Worm (Caenorhabditis elegans): Measurements from ENCODE around the gene F18A12.7.

The F18A12.7 gene

DNA sequence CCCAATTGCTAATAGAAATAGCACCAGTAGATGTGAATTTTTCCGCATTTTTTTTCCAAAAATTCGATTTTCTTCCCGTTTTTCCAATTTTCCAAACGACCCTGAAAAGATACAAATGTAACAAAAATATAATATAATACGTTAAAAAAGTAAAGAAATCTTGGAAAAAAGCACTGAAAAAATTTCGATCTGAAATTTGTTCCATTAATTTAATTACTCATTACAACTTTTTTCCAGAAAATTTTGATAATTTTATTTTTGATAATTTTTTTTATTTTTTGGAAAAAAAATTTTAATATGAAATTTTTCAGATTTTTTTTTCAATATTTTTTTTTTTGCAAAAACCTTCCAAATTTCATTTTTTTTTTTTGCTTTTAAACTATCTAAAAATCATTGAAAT is 22.1 kb upstream of the F18A12.7 start, which contains the start of gene skpo-2:
Gene skpo-2, minus strand, starts transcription at position 101 of the 400 bp plus-strand sequence.
- TF ChIP-seq swsn-7 (tag; optimal IDR thresholded peaks at IDR 0.05) (no peak), aly-2 (tag; optimal IDR thresholded peaks at IDR 0.05) (no peak), lin-35 (GFP tag; optimal IDR thresholded peaks at IDR 0.05) (no peak), tbx-2 (tag; optimal IDR thresholded peaks at IDR 0.05) (no peak), snpc-4 (tag; optimal IDR thresholded peaks at IDR 0.05) (no peak), grh-1 (GFP tag; IDR thresholded peaks at IDR 0.05) (no peak), hlh-17 (GFP tag; optimal IDR thresholded peaks at IDR 0.05; ENCODE audit: borderline replicate concordance) (no peak), nhr-71 (tag; optimal IDR thresholded peaks at IDR 0.05) (no peak), lin-13 (GFP tag; optimal IDR thresholded peaks at IDR 0.05) (no peak), nhr-90 (tag; optimal IDR thresholded peaks at IDR 0.05; ENCODE audit: poor library complexity) (no peak), lir-3 (tag; optimal IDR thresholded peaks at IDR 0.05; ENCODE audit: poor library complexity) (no peak)

ce11 chrII:3434893-3435503 is 20.7 kb upstream of the F18A12.7 start:
- TF ChIP-seq swsn-7 (tag; optimal IDR thresholded peaks at IDR 0.05) = no peak
- TF ChIP-seq snpc-4 (tag; optimal IDR thresholded peaks at IDR 0.05) = peak; percentile 75
- TF ChIP-seq dpl-1 (GFP tag; optimal IDR thresholded peaks at IDR 0.05) = no peak
- no peak for TF ChIP-seq ceh-63 (GFP tag; optimal IDR thresholded peaks at IDR 0.05)
- TF ChIP-seq nhr-84 (tag; optimal IDR thresholded peaks at IDR 0.05) = no peak
- no peak for TF ChIP-seq zag-1 (tag; optimal IDR thresholded peaks at IDR 0.05)
- no peak for TF ChIP-seq nhr-237 (tag; optimal IDR thresholded peaks at IDR 0.05)
- peak; percentile 37 for TF ChIP-seq lin-14 (GFP tag; optimal IDR thresholded peaks at IDR 0.05)

DNA sequence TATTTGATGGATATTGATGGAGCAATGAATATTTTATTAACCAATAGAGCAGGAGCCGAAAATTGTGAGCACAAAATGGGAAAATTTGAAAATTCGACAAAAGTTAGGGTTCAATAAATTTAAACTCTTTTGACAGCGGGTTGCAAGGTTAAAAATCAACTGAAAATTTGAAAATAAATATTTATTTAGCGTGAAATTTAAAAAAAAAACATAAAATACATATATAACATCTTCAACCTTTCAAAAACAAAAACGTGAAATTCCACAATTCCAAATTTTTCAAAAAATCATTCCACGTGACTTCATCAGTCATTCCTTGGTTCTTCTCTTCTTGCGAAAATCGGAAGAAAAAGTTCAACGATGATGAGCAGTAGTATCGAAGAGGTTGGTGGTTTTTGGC is 15.1 kb upstream of the F18A12.7 start, which contains the start of gene C16C8.18:
Gene C16C8.18, plus strand, starts transcription at position 301 of the 400 bp plus-strand sequence.
- TF ChIP-seq fos-1 (tag; optimal IDR thresholded peaks at IDR 0.05) = no peak
- TF ChIP-seq unc-62 (GFP tag; optimal IDR thresholded peaks at IDR 0.05) = no peak
- no peak for TF ChIP-seq lin-39 (tag; optimal IDR thresholded peaks at IDR 0.05)
- TF ChIP-seq C34B4.2 (tag; optimal IDR thresholded peaks at IDR 0.05) = no peak
- no peak for TF ChIP-seq pqm-1 (tag; optimal IDR thresholded peaks at IDR 0.05)
- TF ChIP-seq snu-23 (GFP tag; optimal IDR thresholded peaks at IDR 0.05) = no peak
- TF ChIP-seq hlh-17 (GFP tag; optimal IDR thresholded peaks at IDR 0.05; ENCODE audit: borderline replicate concordance) = no peak
- no peak for TF ChIP-seq sox-4 (tag; optimal IDR thresholded peaks at IDR 0.05)
- TF ChIP-seq ceh-88 (GFP tag; IDR thresholded peaks at IDR 0.05) = no peak
- TF ChIP-seq lin-13 (GFP tag; optimal IDR thresholded peaks at IDR 0.05) = no peak
- TF ChIP-seq unc-130 (tag; optimal IDR thresholded peaks at IDR 0.05) = no peak

DNA sequence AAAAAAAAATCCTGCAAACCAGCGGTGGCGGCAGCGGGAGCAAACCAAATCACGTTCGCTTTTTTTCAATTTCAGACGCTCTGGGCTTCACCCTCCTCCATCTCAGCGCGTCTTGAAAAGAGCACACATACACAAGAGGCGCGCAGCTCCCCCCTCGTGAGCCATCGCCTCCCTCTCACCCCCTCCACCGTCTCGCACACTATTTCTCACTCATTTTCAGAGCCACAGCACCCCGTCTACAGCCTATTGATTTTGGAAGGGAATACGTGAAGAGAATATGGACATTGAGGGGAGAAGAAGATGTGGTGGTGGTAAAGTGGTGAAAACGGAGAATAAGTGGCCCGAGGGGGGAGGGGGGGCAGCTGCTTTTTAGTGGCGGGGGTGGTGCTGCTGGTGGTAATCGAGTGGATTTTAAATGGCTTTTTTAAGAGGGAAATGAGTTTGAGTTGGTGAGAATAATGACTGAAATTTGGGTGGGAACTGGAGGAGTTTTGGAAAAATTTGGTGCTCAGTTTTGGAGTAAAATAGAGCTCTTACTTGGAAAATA is 13.9 kb upstream of the F18A12.7 start:
- TF ChIP-seq ceh-63 (GFP tag; optimal IDR thresholded peaks at IDR 0.05) (no peak), dpl-1 (GFP tag; optimal IDR thresholded peaks at IDR 0.05) (peak in 1 of 3 experiments; percentile 26), fos-1 (tag; optimal IDR thresholded peaks at IDR 0.05) (no peak), egl-27 (tag; optimal IDR thresholded peaks at IDR 0.05) (no peak), snpc-4 (tag; optimal IDR thresholded peaks at IDR 0.05) (no peak), mep-1 (tag; optimal IDR thresholded peaks at IDR 0.05) (peak; percentile 17), hlh-17 (GFP tag; optimal IDR thresholded peaks at IDR 0.05; ENCODE audit: borderline replicate concordance) (no peak), nhr-77 (tag; optimal IDR thresholded peaks at IDR 0.05) (no peak), lin-15B (tag; optimal IDR thresholded peaks at IDR 0.05) (no peak), lir-3 (tag; optimal IDR thresholded peaks at IDR 0.05; ENCODE audit: poor library complexity) (no peak), xbp-1 (tag; optimal IDR thresholded peaks at IDR 0.05) (no peak), ceh-90 (tag; optimal IDR thresholded peaks at IDR 0.05) (no peak), ztf-4 (tag; optimal IDR thresholded peaks at IDR 0.05) (no peak), fkh-4 (tag; optimal IDR thresholded peaks at IDR 0.05; ENCODE audit: borderline replicate concordance) (no peak), nhr-84 (tag; optimal IDR thresholded peaks at IDR 0.05) (no peak), ets-5 (GFP tag; IDR thresholded peaks at IDR 0.05) (no peak), rnt-1 (tag; optimal IDR thresholded peaks at IDR 0.05) (no peak), mab-9 (GFP tag; IDR thresholded peaks at IDR 0.05) (no peak), hpl-2 (GFP tag; optimal IDR thresholded peaks at IDR 0.05) (no peak), Y116A8C.19 (tag; optimal IDR thresholded peaks at IDR 0.05; ENCODE audit: borderline replicate concordance) (no peak), ceh-8 (GFP tag; optimal IDR thresholded peaks at IDR 0.05) (no peak), sox-4 (tag; optimal IDR thresholded peaks at IDR 0.05) (no peak), nhr-11 (tag; optimal IDR thresholded peaks at IDR 0.05) (no peak), C04F5.9 (tag; optimal IDR thresholded peaks at IDR 0.05) (no peak), isw-1 (GFP tag; IDR thresholded peaks at IDR 0.05) (peak; percentile 47), lin-13 (GFP tag; optimal IDR thresholded peaks at IDR 0.05) (no peak), ceh-88 (GFP tag; IDR thresholded peaks at IDR 0.05) (no peak), ama-1 (optimal IDR thresholded peaks at IDR 0.05) (no peak), elt-3 (tag; optimal IDR thresholded peaks at IDR 0.05) (no peak)
